Worm (Caenorhabditis elegans): ENCODE measurements around the gene nhr-46.

The nhr-46 gene

DNA sequence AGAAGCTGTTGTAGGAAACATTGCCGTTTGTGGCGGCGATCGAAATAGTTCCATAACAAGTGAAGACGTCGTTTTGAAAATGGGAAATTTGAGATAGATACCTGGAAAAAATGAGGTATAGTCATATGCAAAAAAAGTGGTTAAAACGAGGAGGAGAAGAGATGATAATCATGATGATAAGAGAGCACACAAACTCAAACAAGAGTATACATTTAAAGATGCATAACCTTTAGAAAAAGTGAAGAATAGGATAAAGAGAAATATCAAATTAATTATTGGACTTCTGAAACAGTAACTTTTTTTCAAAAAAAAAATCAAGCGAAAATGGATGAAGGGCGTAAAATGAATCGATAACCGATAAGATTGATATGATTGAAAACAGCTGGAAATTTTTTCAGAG lies at the start of gene nhr-46:
Gene nhr-46, minus strand, starts transcription at position 101 of the 400 bp plus-strand sequence.
- no peak for TF ChIP-seq dox-1 (GFP tag; IDR thresholded peaks at IDR 0.05)
- TF ChIP-seq unc-62 (GFP tag; optimal IDR thresholded peaks at IDR 0.05): no peak
- no peak for TF ChIP-seq hmg-20 (GFP tag; IDR thresholded peaks at IDR 0.05)
- TF ChIP-seq ceh-91 (GFP tag; IDR thresholded peaks at IDR 0.05): no peak
- TF ChIP-seq aptf-3 (GFP tag; IDR thresholded peaks at IDR 0.05): no peak
- TF ChIP-seq C06A6.2 (GFP tag; conservative IDR thresholded peaks at IDR 0.05): no peak
- no peak for TF ChIP-seq B0019.2 (GFP tag; conservative IDR thresholded peaks at IDR 0.05)
- TF ChIP-seq let-607 (tag; optimal IDR thresholded peaks at IDR 0.05): no peak
- no peak for TF ChIP-seq sdz-38 (tag; optimal IDR thresholded peaks at IDR 0.05)
- TF ChIP-seq lsy-27 (tag; optimal IDR thresholded peaks at IDR 0.05; ENCODE audit: borderline replicate concordance, insufficient read depth): no peak

DNA sequence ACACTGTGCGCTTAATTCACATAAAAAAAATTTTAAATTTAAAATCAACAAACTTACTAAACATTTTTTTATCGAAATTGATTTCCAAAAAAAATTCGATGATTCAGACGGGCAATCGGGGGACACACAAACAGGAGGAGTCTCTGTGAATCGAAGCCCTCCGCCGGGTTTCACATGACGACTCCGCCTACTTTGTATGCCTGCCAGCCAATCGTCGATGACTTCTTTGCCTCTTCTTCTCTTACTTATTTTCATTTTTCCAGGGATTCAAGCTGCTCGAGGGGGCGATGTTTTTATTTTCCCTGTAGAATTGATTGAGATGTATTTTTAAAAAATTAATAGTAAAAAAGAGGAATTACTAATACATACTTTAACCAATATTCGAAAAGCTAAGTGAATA lies 49.2 kb upstream of the nhr-46 start, which contains the start of gene lntl-1:
Gene lntl-1, minus strand, starts transcription at position 185 of the 400 bp plus-strand sequence.
- TF ChIP-seq aptf-3 (GFP tag; IDR thresholded peaks at IDR 0.05) (no peak), nfyb-1 (GFP tag; IDR thresholded peaks at IDR 0.05) (0 out of 2 replicates have a peak, but pooled peaks have one; percentile 52)

- no peak for TF ChIP-seq snpc-4 (GFP tag; optimal IDR thresholded peaks at IDR 0.05)
- TF ChIP-seq snpc-4 (tag; optimal IDR thresholded peaks at IDR 0.05): no peak
- no peak for TF ChIP-seq let-526 (GFP tag; IDR thresholded peaks at IDR 0.05)
- no peak for TF ChIP-seq Y95B8A.8 (GFP tag; IDR thresholded peaks at IDR 0.05)
- no peak for TF ChIP-seq ccch-3 (GFP tag; optimal IDR thresholded peaks at IDR 0.05)
- no peak for TF ChIP-seq F10E7.11 (tag; optimal IDR thresholded peaks at IDR 0.05)
- no peak for TF ChIP-seq F52B5.7 (tag; optimal IDR thresholded peaks at IDR 0.05)
- TF ChIP-seq Y56A3A.18 (GFP tag; IDR thresholded peaks at IDR 0.05): no peak
- no peak for TF ChIP-seq F57A8.1 (GFP tag; optimal IDR thresholded peaks at IDR 0.05)
- no peak for TF ChIP-seq ceh-27 (GFP tag; optimal IDR thresholded peaks at IDR 0.05)
- TF ChIP-seq mxl-1 (tag; optimal IDR thresholded peaks at IDR 0.05): no peak
- no peak for TF ChIP-seq nhr-80 (tag; optimal IDR thresholded peaks at IDR 0.05)
- no peak for TF ChIP-seq lsl-1 (GFP tag; optimal IDR thresholded peaks at IDR 0.05)
- TF ChIP-seq attf-6 (GFP tag; IDR thresholded peaks at IDR 0.05): no peak
Observed at ce11 chrIV:5806348-5806747, 48.7 kb upstream of the nhr-46 start.

DNA sequence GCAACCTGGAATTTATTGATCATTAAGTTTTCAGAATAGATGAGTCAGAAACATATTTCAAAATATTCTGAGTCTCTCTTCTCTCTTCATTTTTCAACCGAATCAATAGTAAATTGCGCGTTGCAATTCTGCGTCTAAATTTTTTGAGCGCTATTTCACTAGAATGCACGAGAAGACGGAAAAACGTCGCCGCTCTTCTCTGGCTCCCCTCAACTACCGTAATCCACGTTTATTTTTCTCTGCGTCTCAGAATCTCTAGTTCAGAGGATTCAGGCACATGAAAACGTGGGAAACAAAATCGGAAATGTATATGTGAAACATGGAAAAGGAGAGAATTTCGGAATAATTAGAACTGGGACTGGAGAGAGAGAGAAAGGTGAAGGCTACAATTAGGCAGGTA lies 47.8 kb upstream of the nhr-46 start:
- no peak for TF ChIP-seq lin-26 (GFP tag; IDR thresholded peaks at IDR 0.05)
- no peak for TF ChIP-seq die-1 (tag; optimal IDR thresholded peaks at IDR 0.05)
- no peak for TF ChIP-seq T07F8.4 (tag; optimal IDR thresholded peaks at IDR 0.05)
- peak in 1 of 3 experiments; percentile 15 for TF ChIP-seq lin-35 (GFP tag; optimal IDR thresholded peaks at IDR 0.05)
- no peak for TF ChIP-seq tbx-9 (tag; optimal IDR thresholded peaks at IDR 0.05; ENCODE audit: borderline replicate concordance)
- TF ChIP-seq ccch-3 (GFP tag; optimal IDR thresholded peaks at IDR 0.05): no peak
- TF ChIP-seq sea-2 (GFP tag; IDR thresholded peaks at IDR 0.05): no peak
- TF ChIP-seq ztf-26 (tag; optimal IDR thresholded peaks at IDR 0.05): no peak
- TF ChIP-seq mel-28 (tag; optimal IDR thresholded peaks at IDR 0.05; ENCODE audit: borderline replicate concordance): no peak
- no peak for TF ChIP-seq unc-62 (GFP tag; optimal IDR thresholded peaks at IDR 0.05)
- no peak for TF ChIP-seq aptf-2 (GFP tag; conservative IDR thresholded peaks at IDR 0.05)
- TF ChIP-seq ztf-22 (GFP tag; optimal IDR thresholded peaks at IDR 0.05): no peak
- no peak for TF ChIP-seq snpc-1.3 (tag; optimal IDR thresholded peaks at IDR 0.05; ENCODE audit: insufficient read depth)
- TF ChIP-seq lir-1 (GFP tag; conservative IDR thresholded peaks at IDR 0.05): no peak
- TF ChIP-seq B0261.1 (tag; optimal IDR thresholded peaks at IDR 0.05): no peak
- TF ChIP-seq madf-10 (tag; optimal IDR thresholded peaks at IDR 0.05): no peak
- no peak for TF ChIP-seq ztf-3 (GFP tag; optimal IDR thresholded peaks at IDR 0.05)
- no peak for TF ChIP-seq attf-6 (GFP tag; IDR thresholded peaks at IDR 0.05)
- no peak for TF ChIP-seq F23B12.7 (tag; optimal IDR thresholded peaks at IDR 0.05; ENCODE audit: insufficient read depth)
- TF ChIP-seq rpc-1 (optimal IDR thresholded peaks at IDR 0.05): no peak
- TF ChIP-seq rpc-1 (tag; optimal IDR thresholded peaks at IDR 0.05): no peak
- TF ChIP-seq let-607 (tag; optimal IDR thresholded peaks at IDR 0.05): no peak
- TF ChIP-seq T26A5.8 (tag; optimal IDR thresholded peaks at IDR 0.05): no peak
- TF ChIP-seq sptf-2 (GFP tag; optimal IDR thresholded peaks at IDR 0.05): no peak

All from whole organism, young adult.